Fruit fly (Drosophila melanogaster): ENCODE data around the gene AANATL7.

The AANATL7 gene

DNA sequence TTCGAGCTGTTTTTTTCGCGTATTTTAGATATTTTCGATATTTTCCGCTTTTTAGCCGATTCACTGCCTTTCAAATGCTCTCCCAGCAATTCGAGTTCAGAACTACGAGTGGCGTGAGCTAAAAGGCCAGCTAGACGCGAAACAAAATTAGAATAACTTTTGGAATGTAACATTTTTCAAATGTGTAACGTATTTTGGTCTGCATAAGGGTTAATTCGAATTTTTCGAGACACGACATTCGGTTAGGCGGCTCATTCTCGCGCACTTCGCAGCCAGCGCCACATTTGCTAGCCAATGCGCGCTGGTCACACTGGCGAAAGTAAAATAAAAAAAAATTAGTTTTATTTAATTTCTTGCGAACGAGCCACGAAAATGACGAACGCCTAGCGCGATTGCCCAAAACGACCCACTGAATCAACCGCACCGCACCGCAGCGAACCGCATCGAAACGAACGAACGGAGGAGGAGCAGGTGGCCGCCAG is 43.8 kb downstream of the AANATL7 start, which contains the start of the genes brv3 and Pi4KIIIalpha:
brv3 (minus strand) TSS at position 51 of the 482 bp plus-strand sequence.
Pi4KIIIalpha (plus strand) TSS at position 280 of the 482 bp plus-strand sequence.
- no peak for TF ChIP-seq kay (GFP tag; ENCODE audit: borderline replicate concordance)
- peak; percentile 6 for TF ChIP-seq bab1 (GFP tag; optimal IDR thresholded peaks at IDR 0.05)
- no peak for TF ChIP-seq pad (GFP tag; optimal IDR thresholded peaks at IDR 0.05)
- TF ChIP-seq CG7045 (GFP tag; optimal IDR thresholded peaks at IDR 0.05), result no peak
- TF ChIP-seq Hr96 (GFP tag; optimal IDR thresholded peaks at IDR 0.05), result no peak
- peak; percentile 2 for TF ChIP-seq Mnt (GFP tag; optimal IDR thresholded peaks at IDR 0.05)
- TF ChIP-seq toe (GFP tag; optimal IDR thresholded peaks at IDR 0.05), result no peak

- TF ChIP-seq tj (GFP tag; optimal IDR thresholded peaks at IDR 0.05), result no peak
- TF ChIP-seq pad (GFP tag; optimal IDR thresholded peaks at IDR 0.05), result no peak
- TF ChIP-seq cic (GFP tag; optimal IDR thresholded peaks at IDR 0.05), result no peak
- TF ChIP-seq Mnt (GFP tag; optimal IDR thresholded peaks at IDR 0.05), result no peak
- no peak for TF ChIP-seq toe (GFP tag; optimal IDR thresholded peaks at IDR 0.05)
- no peak for TF ChIP-seq Crg-1 (GFP tag; optimal IDR thresholded peaks at IDR 0.05)
- no peak for TF ChIP-seq CG5204 (GFP tag; optimal IDR thresholded peaks at IDR 0.05)
- no peak for TF ChIP-seq CG11617 (GFP tag; optimal IDR thresholded peaks at IDR 0.05)
- TF ChIP-seq kay (GFP tag; ENCODE audit: borderline replicate concordance), result no peak
- no peak for TF ChIP-seq ovo (GFP tag; optimal IDR thresholded peaks at IDR 0.05)
- no peak for TF ChIP-seq CG12768 (GFP tag; optimal IDR thresholded peaks at IDR 0.05)
Measured at dm6 chrX:2625009-2625408, 44.3 kb downstream of the AANATL7 start.

Measured in whole organism, adult.